Worm (Caenorhabditis elegans) whole organism, young adult: Measurements from ENCODE around the gene mmaa-1.
A peak's percentile ranks its signal among the peaks of the same experiment; 100 is the strongest.
"Not testable (repeated sequence)": the region's sequence is repeated elsewhere in the genome, so short reads cannot be mapped to it uniquely, and the experiment has no call there.

Experiments used
- B0019.2 ChIP-seq: fragments of 200-800 bp; sonication (Bioruptor generic); conservative IDR thresholded peaks from 2 replicates; pipeline ENCODE4 v1.3.6; 2022; ENCODE audit warnings: missing genetic modification reagents, missing genetic modification characterization, missing compliant biosample characterization
- B0336.3 ChIP-seq: fragments of 200-800 bp; sonication (Bioruptor generic); IDR thresholded peaks from 2 replicates; pipeline ENCODE4 v1.3.6; 2022; ENCODE audit warnings: missing genetic modification characterization, missing compliant biosample characterization
- C06A6.2 ChIP-seq: fragments of 200-800 bp; sonication (Bioruptor generic); conservative IDR thresholded peaks from 2 replicates; pipeline ENCODE4 v1.3.6; 2022; ENCODE audit warnings: missing genetic modification characterization, missing compliant biosample characterization
- F10E7.11 ChIP-seq: sonication (generic microtip); optimal IDR thresholded peaks from 2 replicates; lab custom pipeline; 2017; ENCODE audit warnings: mild to moderate bottlenecking, missing genetic modification characterization, moderate library complexity, missing compliant biosample characterization
- F39B2.1 ChIP-seq: fragments of 200-800 bp; sonication (Bioruptor generic); IDR thresholded peaks from 2 replicates; pipeline ENCODE4 v1.3.6; 2022; ENCODE audit warnings: missing genetic modification reagents, missing genetic modification characterization, missing compliant biosample characterization
- F57C9.4 ChIP-seq: sonication (generic microtip); optimal IDR thresholded peaks from 2 replicates; lab custom pipeline; 2017; ENCODE audit warnings: mild to moderate bottlenecking, missing genetic modification characterization, missing compliant biosample characterization
- Y53G8AR.9 ChIP-seq: fragments of 200-800 bp; sonication (Bioruptor generic); conservative IDR thresholded peaks from 2 replicates; pipeline ENCODE4 v1.3.6; 2022; ENCODE audit warnings: missing genetic modification reagents, missing genetic modification characterization, missing compliant biosample characterization
- Y56A3A.18 ChIP-seq: fragments of 200-800 bp; sonication (Bioruptor generic); IDR thresholded peaks from 2 replicates; pipeline ENCODE4 v1.3.6; 2022; ENCODE audit warnings: missing genetic modification reagents, missing genetic modification characterization, missing compliant biosample characterization
- Y95B8A.8 ChIP-seq: fragments of 200-800 bp; sonication (Bioruptor generic); IDR thresholded peaks from 2 replicates; pipeline ENCODE4 v1.3.6; 2022; ENCODE audit warnings: missing genetic modification reagents, missing genetic modification characterization, missing compliant biosample characterization
- ZK185.1 ChIP-seq: sonication (generic microtip); optimal IDR thresholded peaks from 2 replicates; lab custom pipeline; 2016; ENCODE audit warnings: mild to moderate bottlenecking, missing genetic modification characterization, missing compliant biosample characterization; ENCODE audit not compliant: poor library complexity, severe bottlenecking
- ama-1 ChIP-seq, 3 experiments: fragments of 150-350 bp in 1 of 3; sonication (generic microtip) in 2 of 3; optimal IDR thresholded peaks; 2 replicates each; lab custom pipeline; 2014 to 2018; ENCODE audit warnings: missing biosample characterization in 2 of 3, missing genetic modification characterization in 2 of 3, missing genetic modification reagents in 2 of 3
- attf-6 ChIP-seq: fragments of 200-800 bp; sonication (Bioruptor generic); IDR thresholded peaks from 2 replicates; pipeline ENCODE4 v1.3.6; 2022; ENCODE audit warnings: missing genetic modification reagents, missing genetic modification characterization, missing compliant biosample characterization
- bed-1 ChIP-seq: fragments of 200-800 bp; sonication (Bioruptor generic); IDR thresholded peaks from 2 replicates; pipeline ENCODE4 v1.3.6; 2022; ENCODE audit warnings: missing genetic modification reagents, missing genetic modification characterization, missing compliant biosample characterization
- ccch-3 ChIP-seq: fragments of 200-800 bp; sonication (Bioruptor generic); optimal IDR thresholded peaks from 2 replicates; lab custom pipeline; 2018; ENCODE audit warnings: mild to moderate bottlenecking, missing genetic modification characterization, missing compliant biosample characterization
- ceh-27 ChIP-seq: fragments of 200-800 bp; sonication (Bioruptor generic); optimal IDR thresholded peaks from 2 replicates; lab custom pipeline; 2018; ENCODE audit warnings: mild to moderate bottlenecking, missing genetic modification characterization, moderate library complexity, missing compliant biosample characterization
- ceh-91 ChIP-seq: fragments of 200-800 bp; sonication (Bioruptor generic); IDR thresholded peaks from 2 replicates; pipeline ENCODE4 v1.3.6; 2022; ENCODE audit warnings: missing genetic modification reagents, missing genetic modification characterization, missing compliant biosample characterization
- chd-7 ChIP-seq: sonication (generic microtip); optimal IDR thresholded peaks from 2 replicates; lab custom pipeline; 2016; ENCODE audit warnings: mild to moderate bottlenecking, missing genetic modification characterization, moderate library complexity, missing compliant biosample characterization
- ekl-4 ChIP-seq: fragments of 200-800 bp; sonication (Bioruptor generic); IDR thresholded peaks from 2 replicates; pipeline ENCODE4 v1.3.6; 2022; ENCODE audit warnings: missing genetic modification reagents, missing genetic modification characterization, missing compliant biosample characterization
- him-1 ChIP-seq: sonication (generic microtip); optimal IDR thresholded peaks from 2 replicates; lab custom pipeline; 2016; ENCODE audit warnings: missing genotype, missing genetic modification reagents, missing genetic modification characterization, missing compliant biosample characterization
- hmg-1.2 ChIP-seq: fragments of 200-800 bp; sonication (Bioruptor generic); IDR thresholded peaks from 2 replicates; pipeline ENCODE4 v1.3.6; 2022; ENCODE audit warnings: missing genetic modification reagents, missing genetic modification characterization, missing compliant biosample characterization
- hsf-1 ChIP-seq: fragments of 200-800 bp; sonication (Bioruptor generic); IDR thresholded peaks from 2 replicates; pipeline ENCODE4 v1.3.6; 2022; ENCODE audit warnings: missing genetic modification reagents, missing genetic modification characterization, missing compliant biosample characterization
- lag-1 ChIP-seq: fragments of 200-800 bp; sonication (Bioruptor generic); IDR thresholded peaks from 2 replicates; pipeline ENCODE4 v1.3.6; 2022; ENCODE audit warnings: missing genetic modification reagents, missing genetic modification characterization, missing compliant biosample characterization
- lin-26 ChIP-seq: fragments of 200-800 bp; sonication (Bioruptor generic); IDR thresholded peaks from 2 replicates; pipeline ENCODE4 v1.3.6; 2022; ENCODE audit warnings: missing genetic modification reagents, missing genetic modification characterization, missing compliant biosample characterization
- lin-54 ChIP-seq: fragments of 200-800 bp; sonication (Bioruptor generic); optimal IDR thresholded peaks from 2 replicates; lab custom pipeline; 2018; ENCODE audit warnings: mild to moderate bottlenecking, missing genetic modification characterization, missing compliant biosample characterization
- lsy-27 ChIP-seq: sonication (generic microtip); optimal IDR thresholded peaks from 2 replicates; lab custom pipeline; 2017; ENCODE audit warnings: missing genetic modification characterization, mild to moderate bottlenecking, missing compliant biosample characterization, antibody characterized with exemption, missing genotype, borderline replicate concordance; ENCODE audit not compliant: insufficient read depth
- madf-6 ChIP-seq: fragments of 200-800 bp; sonication (Bioruptor generic); IDR thresholded peaks from 2 replicates; pipeline ENCODE4 v1.3.6; 2022; ENCODE audit warnings: missing genetic modification reagents, missing genetic modification characterization, missing compliant biosample characterization
- madf-8 ChIP-seq: fragments of 200-800 bp; sonication (Bioruptor generic); conservative IDR thresholded peaks from 2 replicates; pipeline ENCODE4 v1.3.6; 2022; ENCODE audit warnings: missing genetic modification reagents, missing genetic modification characterization, missing compliant biosample characterization
- mcd-1 ChIP-seq: fragments of 200-800 bp; sonication (Bioruptor generic); IDR thresholded peaks from 2 replicates; pipeline ENCODE4 v1.3.6; 2022; ENCODE audit warnings: missing genetic modification reagents, missing genetic modification characterization, missing compliant biosample characterization
- nhr-179 ChIP-seq: sonication (generic microtip); optimal IDR thresholded peaks from 2 replicates; lab custom pipeline; 2016; ENCODE audit warnings: mild to moderate bottlenecking, missing genetic modification characterization, missing compliant biosample characterization
- nhr-80 ChIP-seq: sonication (generic microtip); optimal IDR thresholded peaks from 2 replicates; lab custom pipeline; 2016; ENCODE audit warnings: missing genetic modification characterization, missing compliant biosample characterization
- pbrm-1 ChIP-seq: fragments of 200-800 bp; sonication (Bioruptor generic); IDR thresholded peaks from 2 replicates; pipeline ENCODE4 v1.3.6; 2022; ENCODE audit warnings: missing genetic modification reagents, missing genetic modification characterization, missing compliant biosample characterization
- repo-1 ChIP-seq: sonication (generic microtip); optimal IDR thresholded peaks from 2 replicates; lab custom pipeline; 2017; ENCODE audit warnings: mild to moderate bottlenecking, missing genetic modification characterization, missing compliant biosample characterization
- sdz-38 ChIP-seq: sonication (generic microtip); optimal IDR thresholded peaks from 2 replicates; lab custom pipeline; 2016; ENCODE audit warnings: missing genotype, missing genetic modification characterization, missing compliant biosample characterization
- sea-2 ChIP-seq: fragments of 200-800 bp; sonication (Bioruptor generic); IDR thresholded peaks from 2 replicates; pipeline ENCODE4 v1.3.6; 2022; ENCODE audit warnings: missing genetic modification characterization, missing compliant biosample characterization
- snpc-3.4 ChIP-seq: sonication (generic microtip); optimal IDR thresholded peaks from 2 replicates; lab custom pipeline; 2017; ENCODE audit warnings: missing genetic modification characterization, mild to moderate bottlenecking, missing compliant biosample characterization, antibody characterized with exemption, moderate library complexity, missing genotype, missing genetic modification reagents
- somi-1 ChIP-seq: fragments of 200-800 bp; sonication (Bioruptor generic); optimal IDR thresholded peaks from 2 replicates; lab custom pipeline; 2018; ENCODE audit warnings: mild to moderate bottlenecking, missing genetic modification characterization, missing compliant biosample characterization
- unc-62 ChIP-seq: fragments of 150-350 bp; optimal IDR thresholded peaks from 2 replicates; lab custom pipeline; 2014; ENCODE audit warnings: missing biosample characterization, missing genetic modification reagents, missing genetic modification characterization
- zim-3 ChIP-seq: sonication (generic microtip); optimal IDR thresholded peaks from 2 replicates; lab custom pipeline; 2017; ENCODE audit warnings: mild to moderate bottlenecking, missing genetic modification characterization, moderate library complexity, missing compliant biosample characterization
- ztf-18 ChIP-seq: sonication (generic microtip); optimal IDR thresholded peaks from 2 replicates; lab custom pipeline; 2016; ENCODE audit warnings: missing genotype, mild to moderate bottlenecking, missing genetic modification characterization, missing compliant biosample characterization
- ztf-25 ChIP-seq: fragments of 200-800 bp; sonication (Bioruptor generic); IDR thresholded peaks from 2 replicates; pipeline ENCODE4 v1.3.6; 2022; ENCODE audit warnings: missing genetic modification reagents, missing genetic modification characterization, missing compliant biosample characterization

mmaa-1 gene

DNA sequence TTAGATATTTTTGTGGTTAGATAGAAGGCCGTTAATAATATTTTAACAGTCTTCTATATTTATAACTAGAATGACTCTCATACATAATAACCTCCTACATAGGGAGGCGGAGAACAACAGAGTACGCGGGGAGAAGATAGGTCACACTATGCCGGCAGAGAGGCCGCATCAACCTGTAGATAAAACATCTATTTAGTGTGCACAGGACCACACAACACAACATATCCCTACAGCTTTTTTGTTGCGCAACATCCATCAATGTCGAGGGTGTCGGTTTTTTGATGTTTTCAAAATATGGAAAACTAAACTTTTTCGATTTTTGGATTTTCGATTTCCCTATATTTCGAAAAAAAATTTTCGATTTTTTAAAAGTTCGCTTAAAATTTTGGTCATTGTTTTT is 10.1 kb downstream of the mmaa-1 start:
- no peak for TF ChIP-seq unc-62 (GFP tag; lab: Kevin White, UChicago)
- no peak for TF ChIP-seq F39B2.1 (GFP tag; lab: Robert Waterston, UW)
- no peak for TF ChIP-seq zim-3
- TF ChIP-seq, all 124 proteins: peak for 0

DNA sequence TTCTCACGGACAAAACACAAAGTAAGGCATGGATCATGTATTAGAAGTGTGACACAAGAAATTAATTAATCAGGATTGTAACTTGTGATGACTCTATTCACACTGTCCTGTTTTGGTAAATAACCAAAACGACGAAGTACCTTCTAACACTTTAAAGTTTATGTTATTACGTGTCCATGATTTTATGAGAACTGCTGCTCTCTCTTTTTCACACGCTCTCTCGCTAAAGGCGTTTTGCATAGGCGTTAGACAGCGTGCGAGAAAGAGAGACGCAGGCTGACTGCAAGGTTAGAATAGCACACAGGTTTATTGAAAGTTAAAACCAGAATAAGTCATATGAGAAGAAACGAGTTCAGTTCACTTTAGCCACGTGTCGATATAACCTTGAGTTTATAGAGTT is 10.9 kb downstream of the mmaa-1 start:
- TF ChIP-seq hmg-1.2 (GFP tag; lab: Robert Waterston, UW) (peak; percentile 84), lin-26 (GFP tag; lab: Robert Waterston, UW) (no peak)

DNA sequence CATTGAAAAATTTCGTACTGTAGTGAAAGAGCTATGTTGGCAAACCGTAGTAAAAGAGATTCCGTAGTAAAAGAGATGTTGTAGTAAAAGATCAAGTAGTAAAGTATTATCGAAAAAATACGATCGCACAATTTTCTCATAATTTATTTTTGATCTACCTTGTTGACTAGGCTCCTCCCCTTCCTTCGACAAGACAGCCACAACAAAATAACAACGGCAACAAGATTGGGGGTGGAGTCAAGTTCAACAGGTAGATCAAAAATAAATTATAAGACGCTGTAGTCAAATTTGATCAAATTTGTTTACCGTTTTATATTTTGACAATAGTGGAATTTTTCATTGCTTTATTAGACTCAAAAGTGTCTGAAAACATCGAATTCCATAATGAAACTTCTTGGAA is 12.7 kb downstream of the mmaa-1 start:
- TF ChIP-seq madf-6 (peak; percentile 73), madf-8 (GFP tag; lab: Robert Waterston, UW) (peak; percentile 54)
- TF ChIP-seq, all 124 proteins: peak for 2; not testable (repeated sequence) for 122

DNA sequence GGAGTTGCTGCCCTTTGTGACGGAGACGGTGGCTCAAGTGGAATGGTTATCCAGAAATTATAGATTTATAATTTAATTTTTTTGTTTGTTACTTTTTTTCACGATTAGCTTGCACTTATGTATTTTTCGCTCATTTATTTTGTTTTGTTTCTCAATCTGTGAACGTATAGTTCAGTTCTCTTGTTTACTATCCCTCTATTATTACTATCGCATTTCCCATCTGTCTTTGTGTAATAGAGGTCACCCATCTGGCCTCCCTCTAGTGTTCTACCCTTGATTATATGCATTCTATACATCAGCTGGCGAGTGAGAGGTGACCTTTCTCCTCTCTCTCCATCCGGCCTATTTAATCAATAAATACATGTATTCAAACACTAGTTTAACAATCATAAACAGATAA is 16.9 kb downstream of the mmaa-1 start, which contains the start of the genes T02G5.14 and T02G5.15:
Gene T02G5.14, plus strand, starts transcription at position 301 of the 400 bp plus-strand sequence.
Gene T02G5.15, plus strand, starts transcription at position 301 of the 400 bp plus-strand sequence.
- TF ChIP-seq sea-2 (GFP tag; lab: Robert Waterston, UW); F57C9.4 (tag; lab: Kevin White, UChicago); pbrm-1: not testable (repeated sequence)

DNA sequence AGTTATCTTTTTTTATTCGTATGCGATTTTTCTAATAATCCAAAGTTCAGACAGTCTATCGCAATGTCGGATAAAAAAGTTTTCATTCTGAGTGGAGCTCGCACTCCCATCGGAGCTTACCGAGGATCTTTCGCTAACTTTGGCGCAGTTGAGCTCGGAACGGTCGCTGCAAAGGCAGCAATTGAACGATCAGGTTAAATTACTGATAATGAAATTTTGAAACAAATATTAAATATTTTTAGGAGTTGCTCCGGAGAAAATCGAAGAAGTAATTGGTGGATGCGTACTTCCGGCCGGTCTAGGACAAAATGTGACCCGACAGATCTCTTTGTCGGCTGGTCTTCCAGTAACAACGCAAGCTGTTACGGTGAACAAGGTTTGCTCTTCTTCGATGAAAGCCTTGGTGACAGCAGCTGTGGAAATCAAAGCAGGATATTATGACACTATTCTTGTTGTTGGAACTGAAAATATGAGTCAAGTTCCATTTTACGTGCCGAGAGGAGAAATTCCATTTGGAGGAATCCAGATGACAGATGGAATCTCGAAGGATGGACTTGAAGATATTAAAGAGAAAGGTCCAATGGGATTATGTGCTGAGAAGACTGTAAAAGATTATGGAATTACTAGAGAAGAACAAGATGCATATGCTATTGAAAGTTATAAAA is 25.3 kb downstream of the mmaa-1 start, which contains the start of gene T02G5.7:
Gene T02G5.7, plus strand, starts transcription at position 51 of the 665 bp plus-strand sequence.
- no peak for TF ChIP-seq ceh-27 (GFP tag; lab: Kevin White, UChicago)
- TF ChIP-seq zim-3 = peak; percentile 74
- TF ChIP-seq repo-1 = peak; percentile 8
- peak; percentile 36 for TF ChIP-seq mcd-1 (GFP tag; lab: Robert Waterston, UW)
- peak; percentile 29 for TF ChIP-seq ama-1 (optimal IDR thresholded peaks at IDR 0.05; lab: Kevin White, UChicago)
- no peak for TF ChIP-seq ama-1 (GFP tag; optimal IDR thresholded peaks at IDR 0.05; lab: Kevin White, UChicago)
- 0 out of 2 replicates have a peak, but pooled peaks have one; percentile 17 for TF ChIP-seq ekl-4 (GFP tag; lab: Robert Waterston, UW)
- TF ChIP-seq attf-6 (GFP tag; lab: Robert Waterston, UW) = no peak
- no peak for TF ChIP-seq nhr-80 (tag; lab: Kevin White, UChicago)
- TF ChIP-seq ZK185.1 = no peak
- no peak for TF ChIP-seq F10E7.11 (tag; lab: Kevin White, UChicago)
- TF ChIP-seq ztf-25 = no peak
- peak; percentile 21 for TF ChIP-seq chd-7 (tag; lab: Kevin White, UChicago)
- TF ChIP-seq somi-1 (GFP tag; lab: Kevin White, UChicago) = no peak
- TF ChIP-seq Y53G8AR.9 (GFP tag; lab: Robert Waterston, UW) = peak; percentile 78
- peak; percentile 5 for TF ChIP-seq lin-54 (GFP tag; lab: Kevin White, UChicago)
- peak; percentile 15 for TF ChIP-seq ztf-18 (tag; lab: Kevin White, UChicago)
- no peak for TF ChIP-seq sdz-38 (tag; lab: Kevin White, UChicago)
- TF ChIP-seq lag-1 (GFP tag; lab: Robert Waterston, UW) = no peak
- peak; percentile 59; the same call in 1 of the 2 replicates for TF ChIP-seq B0336.3 (GFP tag; lab: Robert Waterston, UW)
- TF ChIP-seq him-1 = no peak
- no peak for TF ChIP-seq nhr-179 (tag; lab: Kevin White, UChicago)
- 0 out of 2 replicates have a peak, but pooled peaks have one; percentile 44 for TF ChIP-seq C06A6.2 (GFP tag; lab: Robert Waterston, UW)
- TF ChIP-seq hsf-1 (GFP tag; lab: Robert Waterston, UW) = no peak
- no peak for TF ChIP-seq ccch-3 (GFP tag; lab: Kevin White, UChicago)
- TF ChIP-seq Y56A3A.18 (GFP tag; lab: Robert Waterston, UW) = no peak
- TF ChIP-seq bed-1 (GFP tag; lab: Robert Waterston, UW) = no peak
- no peak for TF ChIP-seq lsy-27 (tag; lab: Kevin White, UChicago)
- no peak for TF ChIP-seq ceh-91 (GFP tag; lab: Robert Waterston, UW)
- TF ChIP-seq Y95B8A.8 (GFP tag; lab: Robert Waterston, UW) = no peak
- TF ChIP-seq B0019.2 (GFP tag; lab: Robert Waterston, UW) = no peak
- no peak for TF ChIP-seq snpc-3.4 (tag; lab: Kevin White, UChicago)
